Worm (Caenorhabditis elegans) whole organism, L4 larva: ENCODE results near the gene sox-4.

ENCODE experiments used
- lin-39 ChIP-seq: fragments of 150-350 bp; optimal IDR thresholded peaks from 2 replicates; lab custom pipeline; 2014; ENCODE audit warnings: missing biosample characterization, missing genetic modification reagents, missing genetic modification characterization
- madf-9 ChIP-seq: fragments of 200-800 bp; sonication (Bioruptor generic); conservative IDR thresholded peaks from 2 replicates; pipeline ENCODE4 v1.3.6; 2022; ENCODE audit warnings: missing genetic modification reagents, missing genetic modification characterization, missing compliant biosample characterization
- mdl-1 ChIP-seq, 2 experiments: fragments of 150-350 bp in 1 of 2; sonication (generic microtip) in 1 of 2; optimal IDR thresholded peaks; 2 replicates each; lab custom pipeline; 2014 to 2017; ENCODE audit warnings: missing biosample characterization in 2 of 2, missing genetic modification characterization in 2 of 2
- nhr-102 ChIP-seq: sonication (generic microtip); optimal IDR thresholded peaks from 2 replicates; lab custom pipeline; 2016; ENCODE audit warnings: mild to moderate bottlenecking, missing genetic modification characterization, moderate library complexity, missing compliant biosample characterization
- skn-1 ChIP-seq: fragments of 150-350 bp; optimal IDR thresholded peaks from 2 replicates; lab custom pipeline; 2014; ENCODE audit warnings: missing biosample characterization, missing genetic modification characterization
- snpc-4 ChIP-seq: fragments of 150-350 bp; optimal IDR thresholded peaks from 2 replicates; lab custom pipeline; 2014; ENCODE audit warnings: missing biosample characterization, missing genetic modification characterization
- spr-3 ChIP-seq: fragments of 200-800 bp; sonication (Bioruptor generic); optimal IDR thresholded peaks from 2 replicates; lab custom pipeline; 2018; ENCODE audit warnings: mild to moderate bottlenecking, missing genetic modification characterization, missing compliant biosample characterization
- unc-39 ChIP-seq: sonication (generic microtip); optimal IDR thresholded peaks from 2 replicates; lab custom pipeline; 2017; ENCODE audit warnings: missing biosample characterization, missing genetic modification characterization
- unc-62 ChIP-seq, 3 experiments: fragments of 150-350 bp in 1 of 3; sonication (generic microtip); optimal IDR thresholded peaks in 2 of 3; peaks in 1 of 3; 1 replicate in 1 of 3; 2 replicates in 2 of 3; lab custom pipeline; 2014 to 2017; ENCODE audit warnings: missing biosample characterization in 3 of 3, missing genetic modification characterization in 3 of 3, missing genetic modification reagents in 3 of 3, missing genotype in 1 of 3

DNA sequence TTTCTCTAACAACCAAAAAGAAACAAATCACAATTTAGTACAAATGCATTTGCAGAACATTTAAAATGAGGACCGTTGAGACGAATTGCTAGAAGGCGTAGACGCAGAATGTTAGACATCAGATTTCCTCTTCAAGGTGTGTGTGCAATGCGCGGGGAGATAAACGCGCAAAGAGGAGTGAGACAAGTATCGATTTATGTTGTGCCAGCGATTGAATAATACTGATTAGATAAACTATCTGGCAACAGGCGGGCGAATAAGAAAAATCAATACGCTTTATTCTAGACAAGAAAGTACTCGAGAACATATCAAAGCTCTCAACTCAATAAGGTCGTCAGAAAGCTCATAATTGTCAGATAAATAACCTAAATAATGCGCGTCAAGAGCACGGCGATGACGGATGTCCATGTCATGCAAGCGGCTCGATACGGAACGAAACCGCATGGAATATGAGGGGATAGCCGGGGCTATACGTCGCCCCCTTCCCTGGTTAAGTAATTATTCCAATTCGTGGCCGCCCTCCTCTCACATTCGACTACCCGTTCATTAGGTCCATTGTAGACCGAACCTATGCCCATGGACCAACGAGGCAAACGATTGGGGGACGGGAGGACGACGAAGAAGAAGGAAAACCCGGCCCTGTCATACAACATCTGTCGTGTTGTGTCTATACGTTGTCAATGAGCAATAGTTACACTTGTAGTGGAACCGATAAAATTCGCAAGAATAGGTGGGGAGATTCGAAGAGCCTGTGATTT, 41.6 kb downstream of the sox-4 start:
- no peak for TF ChIP-seq mdl-1 (tag; optimal IDR thresholded peaks at IDR 0.05; lab: Kevin White, UChicago)
- TF ChIP-seq unc-62 (GFP tag; optimal IDR thresholded peaks at IDR 0.05 in 1 of 2; lab: Kevin White, UChicago) = no peak
- TF ChIP-seq unc-62 (tag; optimal IDR thresholded peaks at IDR 0.05; lab: Kevin White, UChicago) = no peak
- TF ChIP-seq skn-1 (tag; lab: Kevin White, UChicago) = no peak
- no peak for TF ChIP-seq snpc-4 (tag; lab: Kevin White, UChicago)
- no peak for TF ChIP-seq unc-39
- TF ChIP-seq spr-3 = no peak
- TF ChIP-seq nhr-102 (tag; lab: Kevin White, UChicago) = no peak
- TF ChIP-seq lin-39 (tag; lab: Kevin White, UChicago) = no peak
- no peak for TF ChIP-seq madf-9
